Fruit fly (Drosophila melanogaster) whole organism, embryonic: ENCODE data around the gene CG1231.
A peak's percentile ranks its signal among the peaks of the same experiment; 100 is the strongest.

Experiments used
- Adf1 ChIP-seq: fragments of 200-800 bp; sonication (Bioruptor generic); IDR thresholded peaks from 2 replicates; pipeline ENCODE4 v1.3.6; 2022; ENCODE audit warnings: missing biosample characterization, missing genetic modification characterization
- Atf-2 ChIP-seq: fragments of 200-800 bp; sonication (Bioruptor generic); optimal IDR thresholded peaks from 2 replicates; lab custom pipeline; 2016; ENCODE audit warnings: missing biosample characterization, missing genetic modification characterization
- Bgb ChIP-seq: fragments of 200-800 bp; sonication (Bioruptor generic); IDR thresholded peaks from 2 replicates; pipeline ENCODE4 v1.3.6; 2022; ENCODE audit warnings: missing biosample characterization, missing genetic modification characterization; ENCODE audit not compliant: partially characterized antibody
- Blimp-1 ChIP-seq: fragments of 200-800 bp; sonication (Bioruptor generic); optimal IDR thresholded peaks from 3 replicates; lab custom pipeline; 2018; ENCODE audit warnings: missing biosample characterization, missing genetic modification characterization, mild to moderate bottlenecking, moderate library complexity, missing genetic modification reagents
- CG10462 ChIP-seq: fragments of 200-800 bp; sonication (Bioruptor generic); optimal IDR thresholded peaks from 2 replicates; lab custom pipeline; 2016; ENCODE audit warnings: missing biosample characterization, missing genetic modification characterization
- CG11093 ChIP-seq: fragments of 200-800 bp; sonication (Bioruptor generic); IDR thresholded peaks from 3 replicates; pipeline ENCODE4 v1.3.6; 2022; ENCODE audit warnings: missing biosample characterization, missing genetic modification characterization
- CG1602 ChIP-seq: fragments of 200-800 bp; sonication (Bioruptor generic); optimal IDR thresholded peaks from 3 replicates; lab custom pipeline; 2016; ENCODE audit warnings: missing biosample characterization, missing genetic modification characterization
- CG17359 ChIP-seq: fragments of 200-800 bp; sonication (Bioruptor generic); optimal IDR thresholded peaks from 3 replicates; lab custom pipeline; 2018; ENCODE audit warnings: missing biosample characterization, mild to moderate bottlenecking, missing genetic modification characterization, moderate library complexity
- CG17568 ChIP-seq: fragments of 200-800 bp; sonication (Bioruptor generic); optimal IDR thresholded peaks from 2 replicates; lab custom pipeline; 2018; ENCODE audit warnings: missing biosample characterization, mild to moderate bottlenecking, missing genetic modification characterization, moderate library complexity
- CG18262 ChIP-seq: fragments of 200-800 bp; optimal IDR thresholded peaks from 3 replicates; lab custom pipeline; 2019; ENCODE audit warnings: missing biosample characterization, mild to moderate bottlenecking, missing genetic modification characterization, moderate library complexity
- CG2889 ChIP-seq: fragments of 200-800 bp; sonication (Bioruptor generic); IDR thresholded peaks from 3 replicates; pipeline ENCODE4 v1.3.6; 2022; ENCODE audit warnings: missing biosample characterization, missing genetic modification characterization
- CG3065 ChIP-seq: fragments of 200-800 bp; sonication (Bioruptor generic); optimal IDR thresholded peaks from 2 replicates; lab custom pipeline; 2016; ENCODE audit warnings: missing biosample characterization, missing genetic modification characterization
- CG33557 ChIP-seq: fragments of 200-800 bp; sonication (Bioruptor generic); optimal IDR thresholded peaks from 2 replicates; lab custom pipeline; 2019; ENCODE audit warnings: missing biosample characterization, mild to moderate bottlenecking, missing genetic modification characterization, moderate library complexity
- CG3995 ChIP-seq: fragments of 200-800 bp; sonication (Bioruptor generic); optimal IDR thresholded peaks from 3 replicates; lab custom pipeline; 2016; ENCODE audit warnings: missing biosample characterization, missing genetic modification characterization
- CG4424 ChIP-seq: fragments of 200-800 bp; sonication (Bioruptor generic); optimal IDR thresholded peaks from 3 replicates; lab custom pipeline; 2016; ENCODE audit warnings: missing biosample characterization, missing genetic modification characterization
- CG6791 ChIP-seq: fragments of 200-800 bp; sonication (Bioruptor generic); IDR thresholded peaks from 3 replicates; pipeline ENCODE4 v1.3.6; 2022; ENCODE audit warnings: missing biosample characterization, missing genetic modification characterization; ENCODE audit not compliant: partially characterized antibody
- CG8281 ChIP-seq: fragments of 200-800 bp; sonication (Bioruptor generic); optimal IDR thresholded peaks from 2 replicates; lab custom pipeline; 2018; ENCODE audit warnings: missing biosample characterization, mild to moderate bottlenecking, missing genetic modification characterization, moderate library complexity
- CG9609 ChIP-seq: fragments of 200-800 bp; sonication (Bioruptor generic); optimal IDR thresholded peaks from 3 replicates; lab custom pipeline; 2016; ENCODE audit warnings: missing biosample characterization, missing genetic modification characterization
- Dek ChIP-seq: fragments of 200-800 bp; sonication (Bioruptor generic); optimal IDR thresholded peaks from 3 replicates; lab custom pipeline; 2019; ENCODE audit warnings: missing biosample characterization, mild to moderate bottlenecking, missing genetic modification characterization, moderate library complexity
- Dref ChIP-seq: fragments of 200-800 bp; sonication (Bioruptor generic); IDR thresholded peaks from 2 replicates; pipeline ENCODE4 v1.3.6; 2022; ENCODE audit warnings: missing biosample characterization, missing genetic modification characterization
- Hr3 ChIP-seq: fragments of 200-800 bp; sonication (Bioruptor generic); optimal IDR thresholded peaks from 3 replicates; lab custom pipeline; 2016; ENCODE audit warnings: missing biosample characterization, missing genetic modification characterization
- Nf-YC ChIP-seq: fragments of 200-800 bp; optimal IDR thresholded peaks from 3 replicates; lab custom pipeline; 2019; ENCODE audit warnings: missing biosample characterization, mild to moderate bottlenecking, missing genetic modification characterization, moderate library complexity
- Optix ChIP-seq: fragments of 200-800 bp; sonication (Bioruptor generic); IDR thresholded peaks from 3 replicates; pipeline ENCODE4 v1.3.6; 2022; ENCODE audit warnings: missing biosample characterization, missing genetic modification characterization
- Ptx1 ChIP-seq: fragments of 200-800 bp; sonication (Bioruptor generic); IDR thresholded peaks from 2 replicates; pipeline ENCODE4 v1.3.6; 2022; ENCODE audit warnings: missing biosample characterization, missing genetic modification characterization
- Side ChIP-seq: fragments of 200-800 bp; sonication (Bioruptor generic); optimal IDR thresholded peaks from 2 replicates; lab custom pipeline; 2016; ENCODE audit warnings: missing biosample characterization, missing genetic modification characterization
- Sry-β ChIP-seq: fragments of 200-800 bp; sonication (Bioruptor generic); optimal IDR thresholded peaks from 2 replicates; lab custom pipeline; 2018; ENCODE audit warnings: missing biosample characterization, mild to moderate bottlenecking, missing genetic modification characterization, moderate library complexity
- TFAM ChIP-seq: fragments of 200-800 bp; sonication (Bioruptor generic); optimal IDR thresholded peaks from 2 replicates; lab custom pipeline; 2017; ENCODE audit warnings: missing biosample characterization, missing genetic modification characterization, inconsistent platforms
- Xbp1 ChIP-seq: fragments of 200-800 bp; sonication (Bioruptor generic); optimal IDR thresholded peaks from 3 replicates; lab custom pipeline; 2016; ENCODE audit warnings: missing biosample characterization, mild to moderate bottlenecking, missing genetic modification characterization
- Xrp1 ChIP-seq: fragments of 200-800 bp; sonication (Bioruptor generic); IDR thresholded peaks from 2 replicates; pipeline ENCODE4 v1.3.6; 2022; ENCODE audit warnings: missing biosample characterization, missing genetic modification characterization
- al ChIP-seq: fragments of 200-800 bp; sonication (Bioruptor generic); IDR thresholded peaks from 2 replicates; pipeline ENCODE4 v1.3.6; 2022; ENCODE audit warnings: missing biosample characterization, missing genetic modification characterization
- ase ChIP-seq: fragments of 200-800 bp; sonication (Bioruptor generic); IDR thresholded peaks from 3 replicates; pipeline ENCODE4 v1.3.6; 2022; ENCODE audit warnings: missing biosample characterization, missing genetic modification characterization
- bsh ChIP-seq, 2 experiments: fragments of 200-800 bp; sonication (Bioruptor generic); optimal IDR thresholded peaks; 2 replicates each; lab custom pipeline; 2017 to 2018; ENCODE audit warnings: mild to moderate bottlenecking in 2 of 2, missing biosample characterization in 2 of 2, missing genetic modification characterization in 2 of 2, moderate library complexity in 1 of 2
- chn ChIP-seq: fragments of 200-800 bp; sonication (Bioruptor generic); optimal IDR thresholded peaks from 2 replicates; lab custom pipeline; 2016; ENCODE audit warnings: missing biosample characterization, missing genetic modification characterization
- da ChIP-seq: fragments of 200-800 bp; sonication (Bioruptor generic); optimal IDR thresholded peaks from 2 replicates; lab custom pipeline; 2016; ENCODE audit warnings: missing biosample characterization, missing genetic modification characterization
- fd3F ChIP-seq: fragments of 200-800 bp; sonication (Bioruptor generic); optimal IDR thresholded peaks from 2 replicates; lab custom pipeline; 2018; ENCODE audit warnings: missing biosample characterization, mild to moderate bottlenecking, missing genetic modification characterization, moderate library complexity
- gro ChIP-seq: fragments of 200-800 bp; sonication (Bioruptor generic); optimal IDR thresholded peaks from 2 replicates; lab custom pipeline; 2016; ENCODE audit warnings: missing biosample characterization, missing genetic modification characterization
- lilli ChIP-seq: fragments of 200-800 bp; sonication (Bioruptor generic); optimal IDR thresholded peaks from 3 replicates; lab custom pipeline; 2016; ENCODE audit warnings: missing biosample characterization, missing genetic modification characterization
- mirr ChIP-seq: fragments of 200-800 bp; sonication (Bioruptor generic); optimal IDR thresholded peaks from 3 replicates; lab custom pipeline; 2018; ENCODE audit warnings: missing biosample characterization, mild to moderate bottlenecking, missing genetic modification characterization
- mld ChIP-seq: fragments of 200-800 bp; sonication (Bioruptor generic); IDR thresholded peaks from 3 replicates; pipeline ENCODE4 v1.3.6; 2022; ENCODE audit warnings: missing biosample characterization, missing genetic modification characterization; ENCODE audit not compliant: partially characterized antibody
- pho ChIP-seq: fragments of 200-800 bp; sonication (Bioruptor generic); optimal IDR thresholded peaks from 2 replicates; lab custom pipeline; 2016; ENCODE audit warnings: missing biosample characterization, missing genetic modification characterization
- pum ChIP-seq: fragments of 200-800 bp; sonication (Bioruptor generic); optimal IDR thresholded peaks from 2 replicates; lab custom pipeline; 2016; ENCODE audit warnings: missing biosample characterization, missing genetic modification characterization
- sens ChIP-seq: fragments of 200-800 bp; sonication (Bioruptor generic); peaks from one replicate; lab custom pipeline; 2016; ENCODE audit warnings: missing biosample characterization, missing genetic modification characterization
- slou ChIP-seq: fragments of 200-800 bp; sonication (Bioruptor generic); optimal IDR thresholded peaks from 3 replicates; lab custom pipeline; 2016; ENCODE audit warnings: missing biosample characterization, missing genetic modification characterization
- sr ChIP-seq: fragments of 200-800 bp; sonication (Bioruptor generic); IDR thresholded peaks from 3 replicates; pipeline ENCODE4 v1.3.6; 2022; ENCODE audit warnings: missing biosample characterization, missing genetic modification characterization
- stwl ChIP-seq: fragments of 200-800 bp; sonication (Bioruptor generic); optimal IDR thresholded peaks from 3 replicates; lab custom pipeline; 2018; ENCODE audit warnings: missing biosample characterization, mild to moderate bottlenecking, missing genetic modification characterization, moderate library complexity
- tna ChIP-seq: fragments of 200-800 bp; sonication (Bioruptor generic); IDR thresholded peaks from 2 replicates; pipeline ENCODE4 v1.3.6; 2022; ENCODE audit warnings: missing biosample characterization, missing genetic modification characterization; ENCODE audit not compliant: partially characterized antibody
- trem ChIP-seq: fragments of 200-800 bp; optimal IDR thresholded peaks from 3 replicates; lab custom pipeline; 2019; ENCODE audit warnings: missing biosample characterization, mild to moderate bottlenecking, missing genetic modification characterization, moderate library complexity
- vvl ChIP-seq: fragments of 200-800 bp; sonication (Bioruptor generic); IDR thresholded peaks from 2 replicates; pipeline ENCODE4 v1.3.6; 2022; ENCODE audit warnings: missing biosample characterization, missing genetic modification characterization

Gene CG1231

dm6 chr3L:346656-347640 is 9.3 kb upstream of the CG1231 start, which contains the start of gene mth (continued):
- peak; percentile 62 for TF ChIP-seq Atf-2 (GFP tag; lab: Kevin White, UChicago)
- TF ChIP-seq Sry-β = no peak
- peak; percentile 49 for TF ChIP-seq Ptx1
- peak; percentile 42 for TF ChIP-seq CG1602 (GFP tag; lab: Kevin White, UChicago)
- TF ChIP-seq sens = peak; percentile 74
- no peak for TF ChIP-seq TFAM (GFP tag; lab: Kevin White, UChicago)
- TF ChIP-seq CG6791 (GFP tag; lab: Robert Waterston, UW) = peak; percentile 96
- TF ChIP-seq vvl (GFP tag; lab: Robert Waterston, UW) = peak; percentile 51
- TF ChIP-seq CG18262 = peak; percentile 49
- peak; percentile 51 for TF ChIP-seq CG33557 (GFP tag; lab: Kevin White, UChicago)
- peak; percentile 37; the same call in 1 of the 2 replicates for TF ChIP-seq Xrp1 (GFP tag; lab: Robert Waterston, UW)
- no peak for TF ChIP-seq mirr (GFP tag; lab: Kevin White, UChicago)
- peak; percentile 43 for TF ChIP-seq chn
- no peak for TF ChIP-seq da
- TF ChIP-seq Side (GFP tag; lab: Kevin White, UChicago) = no peak
- no peak for TF ChIP-seq CG2889 (GFP tag; lab: Robert Waterston, UW)
- TF ChIP-seq trem (tag; lab: Kevin White, UChicago) = peak; percentile 77
- TF ChIP-seq bsh (GFP tag; optimal IDR thresholded peaks at IDR 0.05; lab: Kevin White, UChicago) = peak in 1 of 2 experiments; percentile 47
- peak; percentile 38 for TF ChIP-seq CG4424
- TF ChIP-seq stwl (tag; lab: Kevin White, UChicago) = peak; percentile 81
- peak; percentile 35 for TF ChIP-seq pum (GFP tag; lab: Kevin White, UChicago)
- peak; percentile 69 for TF ChIP-seq lilli (GFP tag; lab: Kevin White, UChicago)
- peak; percentile 60 for TF ChIP-seq CG9609 (GFP tag; lab: Kevin White, UChicago)
- TF ChIP-seq CG11093 (GFP tag; lab: Robert Waterston, UW) = no peak
- TF ChIP-seq al (GFP tag; lab: Robert Waterston, UW) = peak; percentile 56
- peak; percentile 24 for TF ChIP-seq Dek (tag; lab: Kevin White, UChicago)
- no peak for TF ChIP-seq CG3065 (GFP tag; lab: Kevin White, UChicago)
- TF ChIP-seq CG10462 = peak; percentile 24
- peak; percentile 9 for TF ChIP-seq Blimp-1
- no peak for TF ChIP-seq slou (GFP tag; lab: Kevin White, UChicago)
- TF ChIP-seq mld (GFP tag; lab: Robert Waterston, UW) = peak; percentile 93; the same call in 2 of the 3 replicates
- TF ChIP-seq Bgb (GFP tag; lab: Robert Waterston, UW) = peak; percentile 94
- TF ChIP-seq CG3995 = peak; percentile 54
- TF ChIP-seq CG17359 (tag; lab: Kevin White, UChicago) = no peak
- TF ChIP-seq CG17568 (GFP tag; lab: Kevin White, UChicago) = no peak
- peak; percentile 55 for TF ChIP-seq Xbp1 (GFP tag; lab: Kevin White, UChicago)
- TF ChIP-seq fd3F (GFP tag; lab: Kevin White, UChicago) = no peak
- TF ChIP-seq Hr3 (GFP tag; lab: Kevin White, UChicago) = no peak
- TF ChIP-seq Nf-YC = peak; percentile 24
- TF ChIP-seq pho (GFP tag; lab: Kevin White, UChicago) = peak; percentile 58
- TF ChIP-seq Adf1 = peak; percentile 42; the same call in 1 of the 2 replicates
- 0 out of 3 replicates have a peak, but pooled peaks have one; percentile 36 for TF ChIP-seq ase (GFP tag; lab: Robert Waterston, UW)
- TF ChIP-seq sr (GFP tag; lab: Robert Waterston, UW) = no peak
- peak; percentile 56; the same call in 1 of the 3 replicates for TF ChIP-seq Optix (GFP tag; lab: Robert Waterston, UW)
- peak; percentile 95 for TF ChIP-seq tna (GFP tag; lab: Robert Waterston, UW)
- peak; percentile 26 for TF ChIP-seq CG8281 (tag; lab: Kevin White, UChicago)
- peak; percentile 64 for TF ChIP-seq gro
- TF ChIP-seq Dref (GFP tag; lab: Robert Waterston, UW) = peak; percentile 79
